Fruit fly (Drosophila melanogaster): ENCODE results near the gene CG17687.

DNA sequence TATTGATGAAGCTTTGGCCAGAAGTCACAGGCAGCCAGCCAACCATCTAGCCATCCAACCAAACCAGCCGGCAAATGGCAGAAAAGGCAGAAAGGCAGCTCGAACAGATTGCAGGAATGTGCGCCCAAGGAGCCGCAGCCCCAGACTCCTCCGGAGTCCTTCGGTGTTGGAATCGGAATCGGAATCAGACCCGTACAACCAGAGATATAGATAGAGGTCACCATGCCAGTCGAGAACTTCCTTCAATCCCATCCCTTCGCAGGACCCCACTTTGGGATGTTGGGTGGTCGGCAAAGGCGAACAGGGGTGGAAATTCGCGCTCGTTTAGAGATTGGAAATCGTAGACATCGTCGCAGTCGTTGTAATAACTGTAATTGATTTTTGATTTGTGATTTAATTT, 36.6 kb upstream of the CG17687 start:
- no peak for TF ChIP-seq CG32006 (GFP tag; optimal IDR thresholded peaks at IDR 0.05)
- no peak for TF ChIP-seq dsx (GFP tag; optimal IDR thresholded peaks at IDR 0.05; ENCODE audit: poor library complexity, severe bottlenecking)
- no peak for TF ChIP-seq Eip78C (GFP tag)
- TF ChIP-seq CG3919 (GFP tag; optimal IDR thresholded peaks at IDR 0.05) = no peak
- no peak for TF ChIP-seq cyc (GFP tag; optimal IDR thresholded peaks at IDR 0.05)
- no peak for TF ChIP-seq Sox102F (GFP tag; optimal IDR thresholded peaks at IDR 0.05)
- no peak for TF ChIP-seq Blimp-1 (GFP tag; optimal IDR thresholded peaks at IDR 0.05)
- no peak for TF ChIP-seq CG8319 (GFP tag; optimal IDR thresholded peaks at IDR 0.05)
- TF ChIP-seq Eip93F (GFP tag; optimal IDR thresholded peaks at IDR 0.05) = no peak
- no peak for TF ChIP-seq CG11762 (GFP tag; optimal IDR thresholded peaks at IDR 0.05; ENCODE audit: insufficient read depth)
- no peak for TF ChIP-seq CG6854 (GFP tag; optimal IDR thresholded peaks at IDR 0.05)
